Worm (Caenorhabditis elegans): ENCODE results near the gene C39E9.8.
A peak's percentile ranks its signal among the peaks of the same experiment; 100 is the strongest.

C39E9.8 gene

DNA sequence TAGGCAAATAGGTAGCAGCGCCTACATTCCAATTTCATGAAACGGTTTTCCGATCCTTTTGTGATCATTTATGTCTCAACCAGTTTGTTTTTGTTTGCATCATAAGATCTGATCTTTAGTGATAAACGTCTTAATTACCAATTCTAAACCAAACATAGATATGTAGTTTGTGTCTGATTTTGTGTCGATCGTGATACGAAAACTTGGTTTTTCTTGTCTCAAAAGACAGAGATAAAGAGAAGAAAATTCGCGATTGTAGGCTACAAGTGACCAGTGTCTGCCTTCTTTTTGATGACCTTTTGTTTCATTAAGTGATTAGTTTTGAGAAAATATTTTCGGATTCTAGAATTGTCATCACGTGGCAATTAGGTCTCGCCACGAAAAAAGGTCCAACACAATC is 939 bp downstream of the C39E9.8 start:
- TF ChIP-seq dao-5 (tag; optimal IDR thresholded peaks at IDR 0.05) (no peak), W03F9.2 (tag; optimal IDR thresholded peaks at IDR 0.05) (no peak), him-1 (tag; optimal IDR thresholded peaks at IDR 0.05) (no peak)

DNA sequence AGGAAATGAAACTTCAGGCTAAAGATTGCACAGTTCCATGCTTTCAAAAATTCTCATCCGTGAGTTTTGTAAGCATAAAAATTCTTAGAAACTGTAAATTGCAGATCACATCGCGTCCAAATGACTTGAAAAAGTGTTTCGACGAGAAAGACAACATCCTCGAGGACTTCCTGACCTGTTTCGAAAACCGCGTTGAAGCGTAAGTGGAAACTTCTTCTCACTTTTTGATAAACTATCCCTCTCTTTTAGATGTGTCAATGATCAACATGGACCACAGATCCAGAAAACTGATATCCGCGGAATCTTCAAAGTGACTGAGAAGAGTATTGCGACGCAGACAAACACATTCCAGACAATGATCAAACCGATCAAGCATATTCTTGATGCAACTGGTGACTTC is 1.6 kb downstream of the C39E9.8 start:
- TF ChIP-seq W03F9.2 (tag; optimal IDR thresholded peaks at IDR 0.05), result no peak
- TF ChIP-seq him-1 (tag; optimal IDR thresholded peaks at IDR 0.05), result no peak
- no peak for TF ChIP-seq dao-5 (tag; optimal IDR thresholded peaks at IDR 0.05)

DNA sequence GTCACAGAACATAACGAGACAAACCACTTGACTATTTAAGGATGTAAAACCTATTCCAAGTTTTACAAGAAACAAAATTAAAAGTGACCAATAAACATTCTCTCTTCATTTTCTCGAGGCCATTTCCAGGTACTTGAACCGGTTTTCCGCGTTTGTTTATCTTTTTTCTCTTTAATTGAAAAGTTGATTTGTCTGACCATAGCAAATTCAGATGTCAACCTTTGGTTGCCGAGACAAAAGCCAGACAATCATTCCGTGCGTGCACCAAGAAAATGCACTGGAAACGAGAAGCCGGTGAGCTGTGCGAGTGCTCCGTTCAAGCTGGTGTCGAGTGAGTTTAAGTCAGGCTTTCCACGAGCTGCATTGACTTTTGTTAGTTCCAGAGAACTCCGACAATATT is 2.9 kb downstream of the C39E9.8 start:
- TF ChIP-seq dao-5 (tag; optimal IDR thresholded peaks at IDR 0.05) (no peak), W03F9.2 (tag; optimal IDR thresholded peaks at IDR 0.05) (no peak), him-1 (tag; optimal IDR thresholded peaks at IDR 0.05) (no peak)

DNA sequence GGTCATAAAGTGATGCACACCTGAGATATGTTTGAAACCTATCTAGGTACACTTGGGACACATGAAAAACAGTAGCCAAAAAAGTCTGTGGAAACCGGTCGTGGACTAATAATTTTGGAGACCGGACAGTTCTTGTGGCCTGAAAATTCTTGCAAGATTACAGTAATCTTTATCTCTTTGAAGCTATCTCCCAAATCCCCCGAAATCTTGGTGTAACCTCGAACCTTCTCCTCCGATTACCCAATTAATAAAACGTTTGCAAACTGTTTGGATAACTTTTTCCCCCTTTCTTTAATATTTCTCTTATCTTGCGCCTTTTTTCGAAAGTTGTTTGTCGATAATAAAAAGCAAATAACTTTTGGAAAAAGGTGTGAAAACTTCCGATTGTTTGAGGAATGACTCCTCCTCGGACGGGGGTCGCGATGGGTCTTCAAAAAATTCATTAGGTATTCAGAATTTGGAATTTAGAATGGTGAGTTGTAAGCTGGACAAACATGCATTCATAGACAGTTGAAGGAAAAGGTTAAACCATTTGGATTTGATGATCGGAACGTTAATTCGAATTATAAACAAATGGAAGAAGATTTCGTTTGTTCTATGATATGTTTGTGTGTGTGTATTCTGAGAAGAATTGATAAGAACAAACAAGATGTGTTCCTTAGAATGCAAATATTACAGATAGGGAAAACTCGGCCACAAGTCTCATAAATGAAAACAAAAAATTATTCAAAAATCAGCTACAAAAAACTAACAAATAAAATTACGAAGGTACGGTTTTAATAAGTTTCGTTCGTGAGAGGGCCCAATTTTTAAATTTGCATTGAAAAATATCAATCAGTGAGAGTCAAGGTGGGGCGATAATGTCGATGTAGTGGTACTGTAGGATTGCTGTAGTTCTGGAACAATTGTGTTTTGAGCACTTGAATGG is 3.9 kb downstream of the C39E9.8 start:
- TF ChIP-seq dao-5 (tag; optimal IDR thresholded peaks at IDR 0.05), result no peak
- no peak for TF ChIP-seq him-1 (tag; optimal IDR thresholded peaks at IDR 0.05)
- no peak for TF ChIP-seq W03F9.2 (tag; optimal IDR thresholded peaks at IDR 0.05)

DNA sequence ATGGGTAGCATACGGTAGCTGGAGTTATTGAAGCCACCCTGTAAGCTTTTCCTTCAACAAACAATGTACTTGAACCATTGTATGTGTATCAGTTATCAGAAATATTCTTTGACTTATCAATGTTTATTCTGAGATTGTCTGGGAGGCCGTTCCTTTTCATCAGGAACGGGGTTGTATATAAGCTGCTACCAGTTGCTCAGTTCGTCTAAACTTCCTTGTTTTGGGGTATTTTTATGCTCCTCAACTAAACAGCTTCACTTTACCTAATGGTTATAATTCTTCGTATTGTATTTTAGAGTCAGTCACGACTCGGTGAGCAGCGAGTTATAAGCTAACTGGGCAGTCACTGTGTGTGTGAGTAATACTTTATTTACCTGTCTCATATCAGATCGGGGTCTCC is 6.4 kb downstream of the C39E9.8 start:
- TF ChIP-seq W03F9.2 (tag; optimal IDR thresholded peaks at IDR 0.05), result no peak
- TF ChIP-seq dao-5 (tag; optimal IDR thresholded peaks at IDR 0.05), result no peak
- TF ChIP-seq him-1 (tag; optimal IDR thresholded peaks at IDR 0.05), result no peak

DNA sequence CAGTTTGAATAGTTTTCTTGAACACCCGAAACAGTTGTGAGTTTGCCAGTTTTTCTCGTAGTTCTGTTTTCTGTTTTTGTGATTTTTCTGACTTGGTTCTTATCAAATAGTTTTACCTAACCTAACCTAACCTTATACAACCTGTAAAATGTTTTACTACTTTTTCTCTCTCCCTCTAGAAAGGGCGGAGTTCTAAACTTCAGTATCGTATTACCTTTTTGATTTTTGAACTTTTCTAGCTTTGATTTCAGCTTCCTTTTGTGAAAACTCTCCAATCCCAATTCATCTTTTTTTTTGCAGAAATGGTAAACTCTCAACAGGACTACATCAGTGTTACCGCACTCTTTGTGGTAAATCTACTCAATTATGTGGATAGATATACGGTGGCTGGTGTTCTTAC is 7.5 kb downstream of the C39E9.8 start, which contains the start of gene spin-2:
Gene spin-2, plus strand, starts transcription at position 301 of the 400 bp plus-strand sequence.
- TF ChIP-seq him-1 (tag; optimal IDR thresholded peaks at IDR 0.05) (no peak), dao-5 (tag; optimal IDR thresholded peaks at IDR 0.05) (no peak), W03F9.2 (tag; optimal IDR thresholded peaks at IDR 0.05) (no peak)

DNA sequence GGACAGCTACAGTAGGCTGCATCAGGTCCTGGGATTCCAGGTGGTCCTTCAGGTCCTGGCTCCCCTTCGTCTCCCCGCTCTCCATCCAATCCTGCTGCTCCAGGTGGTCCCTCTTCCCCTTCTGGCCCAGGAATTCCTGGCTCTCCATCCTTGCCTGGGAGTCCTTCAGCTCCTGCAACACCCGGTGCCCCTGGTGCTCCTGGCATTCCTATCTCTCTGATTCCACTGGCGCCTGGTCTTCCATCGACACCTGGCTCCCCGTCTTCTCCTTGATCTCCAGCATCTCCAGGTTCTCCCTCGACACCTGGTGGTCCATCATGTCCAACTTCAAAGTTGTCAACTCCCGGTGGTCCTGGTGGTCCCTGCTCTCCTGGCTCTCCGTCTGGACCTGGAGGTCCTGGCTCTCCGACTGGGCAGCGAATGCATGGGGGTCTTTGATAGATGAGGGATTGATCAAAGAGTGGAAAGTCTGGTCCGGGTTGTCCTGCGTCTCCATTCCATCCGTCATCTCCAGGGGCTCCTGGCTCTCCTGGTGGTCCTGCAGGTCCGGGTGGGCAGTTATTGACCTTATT is 10.5 kb downstream of the C39E9.8 start:
- TF ChIP-seq him-1 (tag; optimal IDR thresholded peaks at IDR 0.05) (no peak), W03F9.2 (tag; optimal IDR thresholded peaks at IDR 0.05) (no peak), dao-5 (tag; optimal IDR thresholded peaks at IDR 0.05) (no peak)

DNA sequence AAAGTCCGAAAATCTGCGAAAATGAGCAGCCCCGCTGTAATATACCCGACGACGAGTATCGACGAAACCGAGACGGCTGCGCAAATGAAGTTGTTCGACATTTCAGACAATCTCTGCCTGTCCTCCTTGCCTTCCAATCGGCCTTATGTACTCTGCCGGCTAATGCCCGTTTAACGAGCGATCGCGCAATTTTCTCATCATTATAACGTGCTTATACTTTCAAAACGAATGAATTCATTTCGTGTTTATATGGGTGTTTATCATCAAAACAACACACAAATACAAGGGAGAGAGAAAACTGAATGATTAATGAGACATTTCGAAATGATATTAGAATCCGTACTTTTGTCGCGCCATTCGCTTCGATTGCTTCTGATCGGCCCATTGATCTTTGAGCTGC is 11.7 kb downstream of the C39E9.8 start, which contains the start of gene col-132:
Gene col-132, minus strand, starts transcription at position 101 of the 400 bp plus-strand sequence.
- no peak for TF ChIP-seq W03F9.2 (tag; optimal IDR thresholded peaks at IDR 0.05)
- no peak for TF ChIP-seq dao-5 (tag; optimal IDR thresholded peaks at IDR 0.05)
- no peak for TF ChIP-seq him-1 (tag; optimal IDR thresholded peaks at IDR 0.05)

DNA sequence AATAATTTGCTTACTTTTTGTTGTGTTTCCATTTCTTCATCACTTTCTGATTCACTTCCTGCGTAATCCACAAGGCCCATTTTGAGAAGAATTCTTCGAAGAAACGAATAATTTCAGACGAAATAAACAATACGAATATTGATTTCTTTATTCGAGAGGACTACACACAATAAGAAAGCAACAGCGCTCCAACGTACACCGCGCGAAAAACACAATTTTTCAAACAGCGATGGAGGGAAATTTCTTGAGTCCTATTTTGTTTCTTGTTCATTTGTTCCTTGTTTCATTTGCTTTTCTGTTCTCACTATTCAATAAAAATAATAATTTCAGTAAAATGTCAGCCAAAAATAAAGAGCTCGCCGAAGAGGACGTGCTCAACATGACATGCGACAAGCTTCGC is 14.4 kb downstream of the C39E9.8 start, which contains the start of the genes prcc-1 and C39E9.12:
Gene prcc-1, minus strand, starts transcription at position 119 of the 400 bp plus-strand sequence.
Gene C39E9.12, plus strand, starts transcription at position 331 of the 400 bp plus-strand sequence.
- TF ChIP-seq dao-5 (tag; optimal IDR thresholded peaks at IDR 0.05) (no peak), him-1 (tag; optimal IDR thresholded peaks at IDR 0.05) (no peak), W03F9.2 (tag; optimal IDR thresholded peaks at IDR 0.05) (no peak)

DNA sequence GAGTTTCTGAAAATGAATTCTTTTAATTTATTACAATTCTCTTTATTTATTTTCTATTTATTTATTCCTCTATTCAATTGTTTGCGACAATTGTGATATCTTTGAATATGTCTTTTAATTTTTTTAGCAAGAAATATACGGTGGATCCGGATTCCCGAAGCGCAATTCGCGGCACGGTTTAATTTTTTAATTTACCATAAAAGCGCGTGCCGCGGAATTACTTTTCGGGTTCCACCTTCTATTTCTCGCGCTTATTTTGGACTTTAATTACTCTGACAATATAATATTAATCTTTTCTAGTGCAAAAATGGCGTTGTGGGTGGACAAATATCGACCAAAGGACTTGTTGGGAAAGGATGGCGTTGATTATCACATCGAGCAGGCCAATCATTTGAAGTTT is 16.2 kb downstream of the C39E9.8 start, which contains the start of gene rfc-3:
Gene rfc-3, plus strand, starts transcription at position 301 of the 400 bp plus-strand sequence.
- no peak for TF ChIP-seq W03F9.2 (tag; optimal IDR thresholded peaks at IDR 0.05)
- TF ChIP-seq dao-5 (tag; optimal IDR thresholded peaks at IDR 0.05), result no peak
- TF ChIP-seq him-1 (tag; optimal IDR thresholded peaks at IDR 0.05), result no peak

DNA sequence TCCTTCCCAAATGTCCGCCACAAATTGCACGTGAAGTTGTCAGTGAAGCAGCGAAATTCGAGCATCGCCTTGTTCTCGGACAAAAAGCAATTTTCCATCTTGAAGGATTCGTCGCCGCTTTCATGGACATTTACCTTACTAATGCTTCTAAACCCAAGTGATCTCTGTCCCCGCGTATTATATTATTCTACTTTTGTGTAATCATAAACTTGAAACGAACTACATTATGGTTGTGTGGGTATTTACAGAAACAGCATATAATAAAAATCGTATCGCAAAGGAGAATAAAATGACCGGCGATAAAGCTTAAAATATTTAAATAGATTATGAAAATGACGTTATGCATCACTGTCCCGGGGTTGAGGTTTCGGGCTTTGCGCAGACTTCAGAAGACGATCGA is 17.5 kb downstream of the C39E9.8 start:
- TF ChIP-seq him-1 (tag; optimal IDR thresholded peaks at IDR 0.05), result no peak
- TF ChIP-seq W03F9.2 (tag; optimal IDR thresholded peaks at IDR 0.05), result no peak
- no peak for TF ChIP-seq dao-5 (tag; optimal IDR thresholded peaks at IDR 0.05)

DNA sequence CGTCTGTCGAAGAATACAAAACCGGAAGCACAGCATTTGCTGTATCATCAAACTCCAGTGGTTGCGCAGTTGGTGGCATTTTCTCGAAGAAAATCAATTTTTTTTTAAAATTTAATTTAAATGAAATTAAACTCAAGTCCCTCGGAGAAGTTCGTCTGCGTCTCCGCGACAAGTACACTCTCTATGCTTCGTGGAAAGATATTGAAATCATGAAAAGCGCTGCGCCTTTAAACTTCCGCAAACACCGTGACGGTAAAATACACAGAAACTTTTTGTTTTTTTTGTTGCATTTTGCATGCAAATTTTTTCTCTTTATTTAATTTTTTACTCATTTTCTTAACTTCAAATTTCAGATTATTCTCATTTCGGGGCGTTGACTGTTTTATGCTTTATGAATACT is 19.4 kb downstream of the C39E9.8 start, which contains the start of the genes dli-1, tin-9.2 and exos-4.1:
Gene dli-1, minus strand, starts transcription at position 141 of the 400 bp plus-strand sequence.
Gene tin-9.2, plus strand, starts transcription at position 344 of the 400 bp plus-strand sequence.
Gene exos-4.1, plus strand, starts transcription at position 348 of the 400 bp plus-strand sequence.
- TF ChIP-seq W03F9.2 (tag; optimal IDR thresholded peaks at IDR 0.05), result peak; percentile 86
- TF ChIP-seq him-1 (tag; optimal IDR thresholded peaks at IDR 0.05), result no peak
- no peak for TF ChIP-seq dao-5 (tag; optimal IDR thresholded peaks at IDR 0.05)

DNA sequence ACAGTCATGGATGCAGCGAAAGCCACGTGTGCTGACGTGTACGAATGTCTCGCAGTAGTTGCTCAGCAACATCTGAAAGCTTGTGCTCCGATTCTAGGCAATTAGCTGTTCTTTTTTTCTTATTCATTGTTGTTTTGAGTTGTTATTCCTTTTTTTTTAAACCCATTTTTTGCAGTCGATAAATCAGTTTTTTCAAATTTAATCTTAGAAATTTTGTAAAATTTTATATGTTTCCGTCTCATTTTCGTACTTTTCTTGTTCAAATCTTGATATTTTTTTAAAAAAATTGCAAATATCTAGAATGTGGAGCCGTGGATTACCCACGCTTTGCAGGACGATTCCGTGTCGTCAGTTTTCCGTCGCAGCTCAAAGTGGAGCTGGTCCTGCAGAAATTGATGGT is 21.2 kb downstream of the C39E9.8 start, which contains the start of gene fask-1:
Gene fask-1, plus strand, starts transcription at position 301 of the 400 bp plus-strand sequence.
- no peak for TF ChIP-seq him-1 (tag; optimal IDR thresholded peaks at IDR 0.05)
- TF ChIP-seq W03F9.2 (tag; optimal IDR thresholded peaks at IDR 0.05), result no peak
- no peak for TF ChIP-seq dao-5 (tag; optimal IDR thresholded peaks at IDR 0.05)

DNA sequence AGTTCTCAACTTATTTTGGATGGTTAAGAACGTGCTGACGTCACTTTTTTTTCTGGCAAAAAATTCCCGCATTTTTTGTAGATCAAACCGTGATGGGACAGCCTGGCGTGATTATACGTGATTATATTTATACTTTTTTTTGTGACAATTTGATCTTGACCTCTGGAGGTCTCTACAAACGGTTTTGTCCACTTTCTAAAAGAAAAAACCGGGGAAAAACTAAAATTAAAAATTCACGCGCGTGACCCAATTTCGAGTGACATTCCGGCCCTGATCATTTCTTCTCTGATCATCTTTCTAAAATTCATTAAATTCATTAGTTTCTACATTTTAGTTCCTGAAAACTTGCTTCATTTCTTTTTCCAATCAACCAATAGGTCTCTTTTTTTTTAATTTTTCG is 25.7 kb downstream of the C39E9.8 start, which contains the start of gene rde-11:
Gene rde-11, plus strand, starts transcription at position 301 of the 400 bp plus-strand sequence.
- TF ChIP-seq dao-5 (tag; optimal IDR thresholded peaks at IDR 0.05) (no peak), W03F9.2 (tag; optimal IDR thresholded peaks at IDR 0.05) (no peak), him-1 (tag; optimal IDR thresholded peaks at IDR 0.05) (no peak)

Data from whole organism, L4/young adult.